Worm (Caenorhabditis elegans) whole organism, late embryonic: ENCODE measurements around the gene C56E6.2.

Experiments
- C38D4.7 ChIP-seq: fragments of 200-800 bp; sonication (Bioruptor generic); optimal IDR thresholded peaks from 2 replicates; lab custom pipeline; 2018; ENCODE audit warnings: mild to moderate bottlenecking, missing genetic modification characterization, moderate library complexity, missing compliant biosample characterization
- K02D7.2 ChIP-seq: sonication (generic microtip); optimal IDR thresholded peaks from 2 replicates; lab custom pipeline; 2017; ENCODE audit warnings: mild to moderate bottlenecking, missing genetic modification characterization, missing compliant biosample characterization
- Y22D7AL.16 ChIP-seq: sonication (generic microtip); optimal IDR thresholded peaks from 2 replicates; lab custom pipeline; 2016; ENCODE audit warnings: missing genetic modification characterization, missing compliant biosample characterization
- ahr-1 ChIP-seq: sonication (generic microtip); optimal IDR thresholded peaks from 2 replicates; lab custom pipeline; 2016; ENCODE audit warnings: missing genetic modification characterization, missing compliant biosample characterization
- ama-1 ChIP-seq: fragments of 150-350 bp; optimal IDR thresholded peaks from 2 replicates; lab custom pipeline; 2014
- ceh-18 ChIP-seq: sonication (generic microtip); optimal IDR thresholded peaks from 2 replicates; lab custom pipeline; 2016; ENCODE audit warnings: missing genetic modification characterization, missing compliant biosample characterization
- ceh-19 ChIP-seq: fragments of 200-800 bp; sonication (Bioruptor generic); optimal IDR thresholded peaks from 2 replicates; lab custom pipeline; 2018; ENCODE audit warnings: mild to moderate bottlenecking, missing genetic modification characterization, missing compliant biosample characterization
- ceh-2 ChIP-seq: sonication (generic microtip); optimal IDR thresholded peaks from 2 replicates; lab custom pipeline; 2016; ENCODE audit warnings: missing genotype, missing genetic modification characterization, missing compliant biosample characterization
- ceh-22 ChIP-seq: sonication (generic microtip); optimal IDR thresholded peaks from 2 replicates; lab custom pipeline; 2017; ENCODE audit warnings: missing biosample characterization, missing genetic modification characterization
- ceh-31 ChIP-seq: sonication (generic microtip); optimal IDR thresholded peaks from 2 replicates; lab custom pipeline; 2016; ENCODE audit warnings: missing genetic modification characterization, missing compliant biosample characterization
- ceh-34 ChIP-seq: sonication (generic microtip); optimal IDR thresholded peaks from 2 replicates; lab custom pipeline; 2016; ENCODE audit warnings: mild to moderate bottlenecking, missing genetic modification characterization, missing compliant biosample characterization
- ceh-6 ChIP-seq: fragments of 200-800 bp; sonication (Bioruptor generic); optimal IDR thresholded peaks from 2 replicates; lab custom pipeline; 2018; ENCODE audit warnings: mild to moderate bottlenecking, missing genetic modification characterization, missing compliant biosample characterization
- che-1 ChIP-seq: sonication (generic microtip); optimal IDR thresholded peaks from 2 replicates; lab custom pipeline; 2016; ENCODE audit warnings: mild to moderate bottlenecking, missing genetic modification characterization, missing compliant biosample characterization
- dve-1 ChIP-seq: sonication (generic microtip); optimal IDR thresholded peaks from 2 replicates; lab custom pipeline; 2017; ENCODE audit warnings: antibody characterized with exemption, mild to moderate bottlenecking, missing genetic modification characterization, missing compliant biosample characterization
- ets-4 ChIP-seq: sonication (generic microtip); optimal IDR thresholded peaks from 2 replicates; lab custom pipeline; 2016; ENCODE audit warnings: missing genetic modification characterization, missing compliant biosample characterization
- fkh-10 ChIP-seq: fragments of 150-350 bp; optimal IDR thresholded peaks from 2 replicates; lab custom pipeline; 2014; ENCODE audit warnings: missing biosample characterization, missing genetic modification reagents, missing genetic modification characterization
- fkh-6 ChIP-seq: sonication (generic microtip); optimal IDR thresholded peaks from 2 replicates; lab custom pipeline; 2016; ENCODE audit warnings: missing genetic modification characterization, missing compliant biosample characterization
- gmeb-2 ChIP-seq: sonication (generic microtip); optimal IDR thresholded peaks from 2 replicates; lab custom pipeline; 2016; ENCODE audit warnings: missing genetic modification characterization, inconsistent platforms, missing compliant biosample characterization
- hlh-30 ChIP-seq: sonication (generic microtip); optimal IDR thresholded peaks from 2 replicates; lab custom pipeline; 2017; ENCODE audit warnings: antibody characterized with exemption, missing genetic modification characterization, missing compliant biosample characterization; ENCODE audit not compliant: insufficient read depth
- hlh-8 ChIP-seq: sonication (generic microtip); optimal IDR thresholded peaks from 2 replicates; lab custom pipeline; 2016; ENCODE audit warnings: missing genotype, missing genetic modification characterization, missing compliant biosample characterization
- lim-6 ChIP-seq: sonication (generic microtip); optimal IDR thresholded peaks from 2 replicates; lab custom pipeline; 2016; ENCODE audit warnings: missing genetic modification characterization, missing compliant biosample characterization
- lin-11 ChIP-seq: fragments of 200-800 bp; sonication (Bioruptor generic); optimal IDR thresholded peaks from 2 replicates; lab custom pipeline; 2018; ENCODE audit warnings: mild to moderate bottlenecking, missing genetic modification characterization, missing compliant biosample characterization
- nfya-1 ChIP-seq: sonication (generic microtip); optimal IDR thresholded peaks from 2 replicates; lab custom pipeline; 2017; ENCODE audit warnings: missing genetic modification characterization, mild to moderate bottlenecking, missing compliant biosample characterization, antibody characterized with exemption, moderate library complexity
- nhr-11 ChIP-seq: fragments of 150-350 bp; optimal IDR thresholded peaks from 2 replicates; lab custom pipeline; 2014; ENCODE audit warnings: missing biosample characterization, missing genetic modification characterization
- nhr-232 ChIP-seq: sonication (generic microtip); optimal IDR thresholded peaks from 2 replicates; lab custom pipeline; 2016; ENCODE audit warnings: missing genetic modification characterization, missing compliant biosample characterization
- odd-2 ChIP-seq: sonication (generic microtip); optimal IDR thresholded peaks from 2 replicates; lab custom pipeline; 2017; ENCODE audit warnings: antibody characterized with exemption, mild to moderate bottlenecking, missing genetic modification characterization, missing compliant biosample characterization
- pat-9 ChIP-seq: fragments of 200-800 bp; sonication (Bioruptor generic); optimal IDR thresholded peaks from 2 replicates; lab custom pipeline; 2018; ENCODE audit warnings: mild to moderate bottlenecking, missing genetic modification characterization, moderate library complexity, missing compliant biosample characterization
- pax-1 ChIP-seq: fragments of 150-350 bp; optimal IDR thresholded peaks from 2 replicates; lab custom pipeline; 2014; ENCODE audit warnings: missing biosample characterization, missing genetic modification characterization
- pha-4 ChIP-seq: fragments of 150-350 bp; optimal IDR thresholded peaks from 2 replicates; lab custom pipeline; 2018; ENCODE audit warnings: missing biosample characterization, missing genetic modification reagents, missing genetic modification characterization
- pros-1 ChIP-seq: fragments of 150-350 bp; optimal IDR thresholded peaks from 2 replicates; lab custom pipeline; 2014; ENCODE audit warnings: missing biosample characterization, missing genetic modification reagents, missing genetic modification characterization
- ref-2 ChIP-seq: sonication (generic microtip); optimal IDR thresholded peaks from 2 replicates; lab custom pipeline; 2016; ENCODE audit warnings: missing genetic modification characterization, missing compliant biosample characterization
- rnt-1 ChIP-seq: sonication (generic microtip); optimal IDR thresholded peaks from 2 replicates; lab custom pipeline; 2016; ENCODE audit warnings: missing genetic modification characterization, missing compliant biosample characterization
- sdc-2 ChIP-seq: sonication (generic microtip); optimal IDR thresholded peaks from 2 replicates; lab custom pipeline; 2016; ENCODE audit warnings: missing genotype, missing genetic modification characterization, missing compliant biosample characterization
- sox-4 ChIP-seq: sonication (generic microtip); optimal IDR thresholded peaks from 2 replicates; lab custom pipeline; 2017; ENCODE audit warnings: mild to moderate bottlenecking, missing genetic modification characterization, inconsistent platforms, missing compliant biosample characterization
- syd-9 ChIP-seq: sonication (generic microtip); optimal IDR thresholded peaks from 2 replicates; lab custom pipeline; 2016; ENCODE audit warnings: mild to moderate bottlenecking, missing genetic modification characterization, moderate library complexity, missing compliant biosample characterization
- tbx-2 ChIP-seq: sonication (generic microtip); optimal IDR thresholded peaks from 2 replicates; lab custom pipeline; 2016; ENCODE audit warnings: missing genetic modification characterization, missing compliant biosample characterization
- tbx-7 ChIP-seq: sonication (generic microtip); optimal IDR thresholded peaks from 2 replicates; lab custom pipeline; 2016; ENCODE audit warnings: missing genotype, missing genetic modification characterization, missing compliant biosample characterization
- unc-3 ChIP-seq, 2 experiments: fragments of 200-800 bp in 1 of 2; sonication (Bioruptor generic) in 1 of 2; sonication (generic microtip) in 1 of 2; conservative IDR thresholded peaks in 1 of 2; optimal IDR thresholded peaks in 1 of 2; 2 replicates each; pipeline versions ENCODE4 v1.3.6 to Lab custom; 2016 to 2022; ENCODE audit warnings: missing compliant biosample characterization in 2 of 2, missing genetic modification characterization in 2 of 2, missing genetic modification reagents in 1 of 2
- unc-55 ChIP-seq: sonication (generic microtip); optimal IDR thresholded peaks from 2 replicates; lab custom pipeline; 2017; ENCODE audit warnings: missing biosample characterization, missing genetic modification reagents, missing genetic modification characterization
- ztf-16 ChIP-seq: sonication (generic microtip); optimal IDR thresholded peaks from 2 replicates; lab custom pipeline; 2017; ENCODE audit warnings: missing genetic modification characterization, missing compliant biosample characterization

Gene C56E6.2

ce11 chrII:6522622-6523254 is 2.0 kb upstream of the C56E6.2 start:
- TF ChIP-seq ceh-18 (no peak), pat-9 (tag; lab: Kevin White, UChicago) (no peak), ceh-31 (tag; lab: Kevin White, UChicago) (peak; percentile 57), sdc-2 (peak; percentile 30), fkh-10 (GFP tag; lab: Kevin White, UChicago) (no peak), unc-3 (GFP tag; conservative IDR thresholded peaks at IDR 0.05; lab: Robert Waterston, UW) (no peak), unc-3 (tag; optimal IDR thresholded peaks at IDR 0.05; lab: Kevin White, UChicago) (no peak), C38D4.7 (GFP tag; lab: Kevin White, UChicago) (no peak), pros-1 (tag; lab: Kevin White, UChicago) (no peak), syd-9 (tag; lab: Kevin White, UChicago) (no peak), ets-4 (no peak), ceh-22 (tag; lab: Kevin White, UChicago) (no peak), dve-1 (no peak), rnt-1 (tag; lab: Kevin White, UChicago) (peak; percentile 18), tbx-2 (tag; lab: Kevin White, UChicago) (peak; percentile 72), che-1 (tag; lab: Kevin White, UChicago) (no peak), ama-1 (lab: Kevin White, UChicago) (no peak), pax-1 (tag; lab: Kevin White, UChicago) (no peak), ahr-1 (tag; lab: Kevin White, UChicago) (no peak), ceh-2 (no peak), hlh-30 (no peak), nfya-1 (peak; percentile 21), ref-2 (tag; lab: Kevin White, UChicago) (peak; percentile 39), Y22D7AL.16 (tag; lab: Kevin White, UChicago) (no peak), gmeb-2 (tag; lab: Kevin White, UChicago) (no peak), hlh-8 (tag; lab: Kevin White, UChicago) (peak; percentile 1), ceh-34 (tag; lab: Kevin White, UChicago) (peak; percentile 32), pha-4 (no peak), unc-55 (GFP tag; lab: Kevin White, UChicago) (peak; percentile 74)

- no peak for TF ChIP-seq Y22D7AL.16 (tag; lab: Kevin White, UChicago)
- TF ChIP-seq K02D7.2 (tag; lab: Kevin White, UChicago), result no peak
- no peak for TF ChIP-seq tbx-7 (tag; lab: Kevin White, UChicago)
- no peak for TF ChIP-seq nhr-11 (tag; lab: Kevin White, UChicago)
- no peak for TF ChIP-seq nhr-232
- no peak for TF ChIP-seq pros-1 (tag; lab: Kevin White, UChicago)
- no peak for TF ChIP-seq ama-1 (lab: Kevin White, UChicago)
- no peak for TF ChIP-seq nfya-1
- TF ChIP-seq odd-2, result no peak
- no peak for TF ChIP-seq ceh-6 (GFP tag; lab: Kevin White, UChicago)
- TF ChIP-seq ceh-22 (tag; lab: Kevin White, UChicago), result no peak
- TF ChIP-seq ceh-18, result no peak
- no peak for TF ChIP-seq lim-6 (tag; lab: Kevin White, UChicago)
- no peak for TF ChIP-seq ztf-16 (tag; lab: Kevin White, UChicago)
- TF ChIP-seq fkh-6 (tag; lab: Kevin White, UChicago), result no peak
- no peak for TF ChIP-seq sox-4
- no peak for TF ChIP-seq ceh-19
- no peak for TF ChIP-seq sdc-2
- TF ChIP-seq lin-11 (tag; lab: Kevin White, UChicago), result no peak
- TF ChIP-seq, all 69 proteins: peak for 0
Measured at ce11 chrII:6523940-6524339, 787 bp upstream of the C56E6.2 start.
